Worm (Caenorhabditis elegans) whole organism, L1 larva: ENCODE results near the gene cdc-48.1.
A peak's percentile ranks its signal among the peaks of the same experiment; 100 is the strongest.

Experiments
- blmp-1 ChIP-seq: fragments of 150-350 bp; optimal IDR thresholded peaks from 2 replicates; lab custom pipeline; 2014; ENCODE audit warnings: missing biosample characterization, missing genetic modification characterization
- ceh-88 ChIP-seq: fragments of 200-800 bp; sonication (Bioruptor generic); IDR thresholded peaks from 2 replicates; pipeline ENCODE4 v1.3.6; 2022; ENCODE audit warnings: missing genetic modification characterization, missing compliant biosample characterization
- egl-27 ChIP-seq, 2 experiments: fragments of 150-350 bp in 1 of 2; sonication (generic microtip); optimal IDR thresholded peaks; 3 replicates each; lab custom pipeline; 2017 to 2018; ENCODE audit warnings: missing biosample characterization in 2 of 2, missing genetic modification characterization in 2 of 2, missing genetic modification reagents in 2 of 2
- hlh-4 ChIP-seq: sonication (generic microtip); optimal IDR thresholded peaks from 2 replicates; lab custom pipeline; 2016; ENCODE audit warnings: mild to moderate bottlenecking, missing genetic modification characterization, missing compliant biosample characterization
- jun-1 ChIP-seq: fragments of 150-350 bp; optimal IDR thresholded peaks from 2 replicates; lab custom pipeline; 2014; ENCODE audit warnings: missing biosample characterization, missing genetic modification reagents, missing genetic modification characterization
- lin-39 ChIP-seq: fragments of 150-350 bp; optimal IDR thresholded peaks from 2 replicates; lab custom pipeline; 2014; ENCODE audit warnings: missing biosample characterization, missing genetic modification reagents, missing genetic modification characterization
- snpc-4 ChIP-seq: fragments of 150-350 bp; optimal IDR thresholded peaks from 2 replicates; lab custom pipeline; 2014; ENCODE audit warnings: missing biosample characterization, missing genetic modification characterization
- tbx-2 ChIP-seq: sonication (generic microtip); optimal IDR thresholded peaks from 2 replicates; lab custom pipeline; 2016; ENCODE audit warnings: missing genetic modification characterization, missing compliant biosample characterization
- unc-130 ChIP-seq: fragments of 150-350 bp; optimal IDR thresholded peaks from 2 replicates; lab custom pipeline; 2017; ENCODE audit warnings: missing biosample characterization, missing genetic modification characterization, inconsistent platforms
- zag-1 ChIP-seq: fragments of 150-350 bp; optimal IDR thresholded peaks from 2 replicates; lab custom pipeline; 2014; ENCODE audit warnings: missing biosample characterization, missing genetic modification characterization

ce11 chrII:10558962-10559415 is 4.2 kb downstream of the cdc-48.1 start:
- TF ChIP-seq zag-1 (no peak), unc-130 (tag; lab: Kevin White, UChicago) (peak; percentile 31), snpc-4 (tag; lab: Kevin White, UChicago) (peak; percentile 31), jun-1 (tag; lab: Kevin White, UChicago) (peak; percentile 43), egl-27 (tag; optimal IDR thresholded peaks at IDR 0.05; lab: Kevin White, UChicago) (no peak), tbx-2 (tag; lab: Kevin White, UChicago) (peak; percentile 86), hlh-4 (tag; lab: Kevin White, UChicago) (no peak), blmp-1 (tag; lab: Kevin White, UChicago) (peak; percentile 77), ceh-88 (GFP tag; lab: Robert Waterston, UW) (peak; percentile 80), lin-39 (peak; percentile 64)
